Worm (Caenorhabditis elegans): ENCODE measurements around the gene srz-47.

Gene srz-47

ce11 chrV:17171551-17171950 is 20.6 kb downstream of the srz-47 start, which contains the start of gene srbc-26:
Gene srbc-26 (plus strand): TSS chrV:17171851.
- TF ChIP-seq nhr-23 (tag; optimal IDR thresholded peaks at IDR 0.05) (no peak), zag-1 (tag; optimal IDR thresholded peaks at IDR 0.05) (no peak), peb-1 (tag; optimal IDR thresholded peaks at IDR 0.05) (no peak), R02D3.7 (tag; optimal IDR thresholded peaks at IDR 0.05) (no peak), snpc-4 (tag; optimal IDR thresholded peaks at IDR 0.05) (no peak)

- no peak for TF ChIP-seq ceh-82 (tag; optimal IDR thresholded peaks at IDR 0.05)
- no peak for TF ChIP-seq nhr-12 (tag; optimal IDR thresholded peaks at IDR 0.05)
- TF ChIP-seq nhr-10 (tag; optimal IDR thresholded peaks at IDR 0.05), result no peak
- no peak for TF ChIP-seq nhr-11 (tag; optimal IDR thresholded peaks at IDR 0.05)
- TF ChIP-seq sma-9 (GFP tag; optimal IDR thresholded peaks at IDR 0.05), result no peak
- TF ChIP-seq sma-9 (tag; optimal IDR thresholded peaks at IDR 0.05), result no peak
- TF ChIP-seq F13H6.1 (tag; optimal IDR thresholded peaks at IDR 0.05), result no peak
- no peak for TF ChIP-seq ztf-11 (tag; optimal IDR thresholded peaks at IDR 0.05)
- TF ChIP-seq egl-27 (tag; optimal IDR thresholded peaks at IDR 0.05), result no peak
These were observed 21.3 kb downstream of the srz-47 start, which contains the start of gene srw-51 for ce11 chrV:17170822-17171221. Gene srw-51 (minus strand): TSS chrV:17170922.

- TF ChIP-seq unc-39 (tag; optimal IDR thresholded peaks at IDR 0.05) (no peak), nhr-10 (tag; optimal IDR thresholded peaks at IDR 0.05) (no peak), unc-62 (GFP tag; optimal IDR thresholded peaks at IDR 0.05) (no peak), mab-5 (tag; optimal IDR thresholded peaks at IDR 0.05) (no peak)
These were observed 24.7 kb downstream of the srz-47 start, which contains the start of gene srz-66 for ce11 chrV:17167457-17167856. Gene srz-66 (minus strand): TSS chrV:17167557.

- TF ChIP-seq nhr-12 (tag; optimal IDR thresholded peaks at IDR 0.05) (no peak), C34F6.9 (tag; optimal IDR thresholded peaks at IDR 0.05) (no peak), elt-1 (tag; optimal IDR thresholded peaks at IDR 0.05) (no peak), lin-39 (tag; optimal IDR thresholded peaks at IDR 0.05) (no peak), ama-1 (optimal IDR thresholded peaks at IDR 0.05) (no peak), nhr-77 (tag; optimal IDR thresholded peaks at IDR 0.05) (no peak), sma-9 (GFP tag; optimal IDR thresholded peaks at IDR 0.05) (no peak), sma-9 (tag; optimal IDR thresholded peaks at IDR 0.05) (no peak), lin-13 (GFP tag; optimal IDR thresholded peaks at IDR 0.05) (no peak), gmeb-1 (tag; optimal IDR thresholded peaks at IDR 0.05) (no peak), dmd-4 (tag; optimal IDR thresholded peaks at IDR 0.05) (no peak), aly-2 (tag; optimal IDR thresholded peaks at IDR 0.05) (no peak), R02D3.7 (tag; optimal IDR thresholded peaks at IDR 0.05) (no peak), ZK546.5 (tag; optimal IDR thresholded peaks at IDR 0.05) (no peak), nhr-237 (tag; optimal IDR thresholded peaks at IDR 0.05) (no peak), lsy-2 (tag; optimal IDR thresholded peaks at IDR 0.05) (no peak), elt-3 (tag; optimal IDR thresholded peaks at IDR 0.05) (no peak), ceh-82 (tag; optimal IDR thresholded peaks at IDR 0.05) (no peak), ztf-1 (GFP tag; conservative IDR thresholded peaks at IDR 0.05) (no peak)
These were observed 26.7 kb downstream of the srz-47 start, which contains the start of gene srh-102 for ce11 chrV:17165409-17165808. Gene srh-102 (minus strand): TSS chrV:17165509.

- TF ChIP-seq sma-3 (GFP tag; optimal IDR thresholded peaks at IDR 0.05) (no peak), peb-1 (tag; optimal IDR thresholded peaks at IDR 0.05) (no peak), skn-1 (tag; optimal IDR thresholded peaks at IDR 0.05) (no peak), fos-1 (tag; optimal IDR thresholded peaks at IDR 0.05) (no peak), elt-1 (tag; optimal IDR thresholded peaks at IDR 0.05) (no peak), lin-39 (tag; optimal IDR thresholded peaks at IDR 0.05) (no peak), ztf-11 (tag; optimal IDR thresholded peaks at IDR 0.05) (no peak), ama-1 (optimal IDR thresholded peaks at IDR 0.05) (no peak), aly-2 (tag; optimal IDR thresholded peaks at IDR 0.05) (no peak), elt-3 (tag; optimal IDR thresholded peaks at IDR 0.05) (no peak), nhr-25 (tag; optimal IDR thresholded peaks at IDR 0.05) (no peak), C34F6.9 (tag; optimal IDR thresholded peaks at IDR 0.05) (no peak), nhr-237 (tag; optimal IDR thresholded peaks at IDR 0.05) (no peak), unc-39 (tag; optimal IDR thresholded peaks at IDR 0.05) (no peak), mab-5 (tag; optimal IDR thresholded peaks at IDR 0.05) (no peak)
These were observed 32.7 kb downstream of the srz-47 start, which contains the start of gene F40D4.12 for ce11 chrV:17159430-17159924. Gene F40D4.12 (plus strand): TSS chrV:17159874.

Measured in whole organism, L2 larva.